Worm (Caenorhabditis elegans) whole organism, L2 larva: ENCODE measurements around the gene C27H5.12.

Experiments used
- lin-13 ChIP-seq: fragments of 150-350 bp; optimal IDR thresholded peaks from 2 replicates; lab custom pipeline; 2014; ENCODE audit warnings: missing biosample characterization, missing genetic modification reagents, missing genetic modification characterization
- lin-39 ChIP-seq: fragments of 150-350 bp; optimal IDR thresholded peaks from 2 replicates; lab custom pipeline; 2014; ENCODE audit warnings: missing biosample characterization, missing genetic modification reagents, missing genetic modification characterization
- nhr-12 ChIP-seq: fragments of 150-350 bp; optimal IDR thresholded peaks from 2 replicates; lab custom pipeline; 2014; ENCODE audit warnings: missing biosample characterization, missing genetic modification characterization

- TF ChIP-seq lin-13 (no peak), lin-39 (tag; lab: Kevin White, UChicago) (no peak), nhr-12 (tag; lab: Kevin White, UChicago) (no peak)
Observed at ce11 chrII:7204951-7205350, 43.5 kb upstream of the C27H5.12 start, which contains the start of gene srd-58.
